Worm (Caenorhabditis elegans) whole organism, early embryonic: Measurements from ENCODE around the gene arrd-10.

Experiments
- B0310.2 ChIP-seq: sonication (generic microtip); optimal IDR thresholded peaks from 2 replicates; lab custom pipeline; 2016; ENCODE audit warnings: mild to moderate bottlenecking, missing genetic modification characterization, missing compliant biosample characterization
- ama-1 ChIP-seq: fragments of 150-350 bp; optimal IDR thresholded peaks from 2 replicates; lab custom pipeline; 2014
- hmbx-1 ChIP-seq: sonication (generic microtip); optimal IDR thresholded peaks from 2 replicates; lab custom pipeline; 2016; ENCODE audit warnings: mild to moderate bottlenecking, missing genetic modification characterization, missing compliant biosample characterization
- hmg-4 ChIP-seq: fragments of 200-800 bp; sonication (Bioruptor generic); optimal IDR thresholded peaks from 2 replicates; lab custom pipeline; 2018; ENCODE audit warnings: mild to moderate bottlenecking, missing genetic modification characterization, missing compliant biosample characterization
- hnd-1 ChIP-seq: sonication (generic microtip); optimal IDR thresholded peaks from 2 replicates; lab custom pipeline; 2016; ENCODE audit warnings: missing genetic modification characterization, missing compliant biosample characterization
- pes-1 ChIP-seq: fragments of 200-800 bp; sonication (Bioruptor generic); IDR thresholded peaks from 2 replicates; pipeline ENCODE4 v1.3.6; 2022; ENCODE audit warnings: missing genetic modification reagents, missing genetic modification characterization, missing compliant biosample characterization
- sea-1 ChIP-seq: fragments of 200-800 bp; sonication (Bioruptor generic); conservative IDR thresholded peaks from 2 replicates; pipeline ENCODE4 v1.3.6; 2022; ENCODE audit warnings: missing genetic modification characterization, missing compliant biosample characterization
- tbx-37 ChIP-seq: fragments of 200-800 bp; sonication (Bioruptor generic); conservative IDR thresholded peaks from 2 replicates; pipeline ENCODE4 v1.3.6; 2022; ENCODE audit warnings: missing genetic modification reagents, missing genetic modification characterization, missing compliant biosample characterization
- tra-4 ChIP-seq: sonication (generic microtip); optimal IDR thresholded peaks from 2 replicates; lab custom pipeline; 2017; ENCODE audit warnings: missing genetic modification characterization, missing compliant biosample characterization

DNA sequence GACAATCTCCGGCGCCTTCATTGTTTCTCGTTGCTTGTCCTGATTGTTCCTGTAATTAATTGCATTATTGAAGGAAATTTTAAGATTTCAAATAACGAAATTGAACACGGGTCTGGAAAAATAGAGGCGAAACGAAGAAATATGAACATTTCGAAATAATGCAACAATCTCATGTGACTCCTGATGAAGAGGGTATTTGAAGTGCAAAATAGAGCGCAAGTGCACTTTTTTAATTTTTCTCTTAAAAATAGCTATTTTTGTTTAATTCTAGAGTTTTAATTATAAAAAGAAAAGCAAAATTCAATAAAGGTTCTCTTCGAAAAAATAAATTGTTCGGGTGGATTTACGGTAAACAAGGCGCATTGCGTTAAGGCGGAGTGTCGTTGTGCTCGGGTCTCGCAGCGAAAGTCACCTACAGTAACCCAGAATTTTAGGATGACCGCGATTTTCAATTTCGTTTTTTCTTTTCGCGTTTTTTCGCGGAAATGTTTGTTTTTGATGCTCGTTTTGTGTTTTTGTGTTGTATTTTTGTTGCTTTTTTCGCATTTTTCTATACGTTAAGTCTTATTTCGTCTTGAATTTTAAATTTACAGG, 20.8 kb upstream of the arrd-10 start, which contains the start of the genes F58G1.2 and wago-4:
- TF ChIP-seq B0310.2 (tag; lab: Kevin White, UChicago) (no peak), tbx-37 (GFP tag; lab: Robert Waterston, UW) (no peak), ama-1 (lab: Kevin White, UChicago) (no peak), hmg-4 (no peak), hnd-1 (tag; lab: Kevin White, UChicago) (no peak), sea-1 (GFP tag; lab: Robert Waterston, UW) (no peak), pes-1 (GFP tag; lab: Robert Waterston, UW) (no peak), tra-4 (tag; lab: Kevin White, UChicago) (no peak), hmbx-1 (tag; lab: Kevin White, UChicago) (no peak)
